Worm (Caenorhabditis elegans): ENCODE results near the gene Y54G2A.41.

ce11 chrIV:2775992-2776630, 24.4 kb downstream of the Y54G2A.41 start:
- TF ChIP-seq ceh-28 (tag; optimal IDR thresholded peaks at IDR 0.05): no peak
- TF ChIP-seq nhr-42 (GFP tag; IDR thresholded peaks at IDR 0.05): no peak
- TF ChIP-seq lin-38 (GFP tag; IDR thresholded peaks at IDR 0.05): no peak
- TF ChIP-seq pha-4 (GFP tag; IDR thresholded peaks at IDR 0.05): peak; percentile 37; the same call in 1 of the 2 replicates
- no peak for TF ChIP-seq pha-4 (tag; optimal IDR thresholded peaks at IDR 0.05)
- no peak for TF ChIP-seq ZK546.5 (tag; optimal IDR thresholded peaks at IDR 0.05)
- TF ChIP-seq madf-5 (GFP tag; IDR thresholded peaks at IDR 0.05): no peak
- no peak for TF ChIP-seq mdl-1 (tag; optimal IDR thresholded peaks at IDR 0.05)
- TF ChIP-seq ztf-7 (tag; optimal IDR thresholded peaks at IDR 0.05): no peak
- no peak for TF ChIP-seq daf-12 (tag; optimal IDR thresholded peaks at IDR 0.05)
- no peak for TF ChIP-seq snpc-4 (tag; optimal IDR thresholded peaks at IDR 0.05)
- no peak for TF ChIP-seq nhr-25 (tag; optimal IDR thresholded peaks at IDR 0.05; ENCODE audit: borderline replicate concordance, insufficient read depth)
- TF ChIP-seq madf-9 (GFP tag; conservative IDR thresholded peaks at IDR 0.05): no peak
